Fruit fly (Drosophila melanogaster): Measurements from ENCODE around the gene CG7271.
A peak's percentile ranks its signal among the peaks of the same experiment; 100 is the strongest.

Gene CG7271

DNA sequence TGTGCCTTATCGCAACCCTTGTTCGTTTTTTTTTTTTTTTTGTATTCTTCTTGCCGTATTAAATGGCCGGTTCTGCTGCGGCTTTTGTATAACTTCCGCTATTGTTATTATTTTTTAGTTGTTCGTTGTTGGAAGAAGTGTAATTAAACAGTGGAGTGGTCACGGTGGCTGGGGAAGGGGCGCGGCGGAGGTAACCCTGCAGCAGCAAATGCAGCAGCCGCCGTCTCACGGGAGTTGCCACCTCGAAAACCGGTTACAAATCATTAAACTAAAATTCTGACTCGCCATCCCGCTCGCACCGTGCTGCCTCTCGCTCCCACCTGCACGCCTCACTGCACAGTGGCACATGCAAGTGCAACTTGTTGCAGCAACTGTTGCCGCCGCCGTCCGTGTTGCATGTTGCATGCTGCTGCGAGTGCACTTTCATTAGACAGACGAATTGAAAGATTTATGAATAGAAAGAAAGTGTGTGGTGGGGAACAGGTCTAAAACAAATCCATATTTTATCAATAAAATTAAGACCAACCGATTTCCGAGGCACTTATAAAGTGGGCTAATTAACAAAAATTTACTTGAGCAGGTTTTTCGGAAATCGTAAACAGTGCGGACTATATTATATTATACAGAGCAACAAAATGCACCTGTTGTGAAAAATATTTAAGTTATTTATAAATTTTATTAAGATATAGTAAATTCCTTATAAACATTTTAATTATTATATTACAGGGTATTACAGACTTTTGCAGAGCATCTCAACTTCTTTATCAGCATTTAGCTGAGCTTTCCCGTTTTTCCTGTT is 39.3 kb downstream of the CG7271 start (continued):
- TF ChIP-seq crol (GFP tag; IDR thresholded peaks at IDR 0.05) = peak; percentile 90
- peak; percentile 44 for TF ChIP-seq zen (tag; optimal IDR thresholded peaks at IDR 0.05)
- TF ChIP-seq D19A (tag; optimal IDR thresholded peaks at IDR 0.05) = peak; percentile 41
- TF ChIP-seq hbn (GFP tag; IDR thresholded peaks at IDR 0.05; ENCODE audit: partially characterized antibody) = 0 out of 2 replicates have a peak, but pooled peaks have one; percentile 14
- no peak for TF ChIP-seq nau (GFP tag; optimal IDR thresholded peaks at IDR 0.05)
- peak; percentile 50 for TF ChIP-seq CG15479 (GFP tag; optimal IDR thresholded peaks at IDR 0.05)
- TF ChIP-seq CG1647 (GFP tag; optimal IDR thresholded peaks at IDR 0.05) = no peak
- no peak for TF ChIP-seq CG12391 (tag; optimal IDR thresholded peaks at IDR 0.05)
- TF ChIP-seq CG3065 (GFP tag; optimal IDR thresholded peaks at IDR 0.05) = no peak
- no peak for TF ChIP-seq E2f2 (GFP tag; IDR thresholded peaks at IDR 0.05)
- no peak for TF ChIP-seq Blimp-1 (GFP tag; optimal IDR thresholded peaks at IDR 0.05)
- TF ChIP-seq slbo (GFP tag; IDR thresholded peaks at IDR 0.05) = peak; percentile 13; the same call in 1 of the 2 replicates
- TF ChIP-seq vvl (GFP tag; IDR thresholded peaks at IDR 0.05) = no peak
- TF ChIP-seq CG2199 (GFP tag; IDR thresholded peaks at IDR 0.05) = peak; percentile 86; the same call in 2 of the 3 replicates
- peak; percentile 64 for TF ChIP-seq sqz (GFP tag; optimal IDR thresholded peaks at IDR 0.05)
- TF ChIP-seq scrt (GFP tag; optimal IDR thresholded peaks at IDR 0.05) = peak; percentile 49
- TF ChIP-seq Dll (GFP tag; IDR thresholded peaks at IDR 0.05; ENCODE audit: partially characterized antibody) = 0 out of 4 replicates have a peak, but pooled peaks have one; percentile 27
- TF ChIP-seq gcm (GFP tag; optimal IDR thresholded peaks at IDR 0.05) = peak; percentile 7
- no peak for TF ChIP-seq bcd (GFP tag; optimal IDR thresholded peaks at IDR 0.05)
- no peak for TF ChIP-seq MTF-1 (GFP tag; optimal IDR thresholded peaks at IDR 0.05; ENCODE audit: borderline replicate concordance)
- no peak for TF ChIP-seq Med (GFP tag)
- no peak for TF ChIP-seq CG3726 (GFP tag; IDR thresholded peaks at IDR 0.05)
- 0 out of 3 replicates have a peak, but pooled peaks have one; percentile 5 for TF ChIP-seq dysf (GFP tag; IDR thresholded peaks at IDR 0.05)
- TF ChIP-seq CG6791 (GFP tag; IDR thresholded peaks at IDR 0.05; ENCODE audit: partially characterized antibody) = peak; percentile 12; the same call in 1 of the 3 replicates
- TF ChIP-seq cwo (GFP tag; optimal IDR thresholded peaks at IDR 0.05) = no peak
- TF ChIP-seq pan (optimal IDR thresholded peaks at IDR 0.05) = no peak
- no peak for TF ChIP-seq pan (GFP tag; optimal IDR thresholded peaks at IDR 0.05 in 1 of 2, IDR thresholded peaks at IDR 0.05 in 1 of 2)

DNA sequence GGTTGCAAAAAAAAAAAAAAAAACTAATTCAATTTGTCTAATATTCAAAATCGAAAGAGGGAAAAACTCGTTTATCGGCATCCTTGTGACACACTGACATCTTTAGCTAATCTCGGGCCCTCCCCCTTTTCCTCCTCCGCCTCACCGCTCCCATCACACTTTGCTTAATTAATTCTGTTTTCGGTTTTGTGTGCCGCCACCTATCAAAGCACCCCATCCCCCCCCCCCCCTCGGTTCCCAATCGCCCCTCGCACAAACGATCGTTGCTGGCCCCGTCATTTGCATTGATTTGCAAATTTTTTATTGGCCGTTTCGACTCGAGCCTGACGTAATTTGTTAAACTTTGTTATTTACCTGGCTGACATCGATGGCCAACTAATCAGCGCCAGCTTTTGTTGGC is 39.9 kb downstream of the CG7271 start:
- TF ChIP-seq abd-A (tag; optimal IDR thresholded peaks at IDR 0.05) (peak; percentile 9), rib (GFP tag; IDR thresholded peaks at IDR 0.05) (peak; percentile 65; the same call in 1 of the 2 replicates), Med (GFP tag) (peak; percentile 38), da (GFP tag; optimal IDR thresholded peaks at IDR 0.05) (no peak), knrl (GFP tag; IDR thresholded peaks at IDR 0.05; ENCODE audit: partially characterized antibody) (no peak), Hr39 (optimal IDR thresholded peaks at IDR 0.05) (peak; percentile 52), chinmo (GFP tag; IDR thresholded peaks at IDR 0.05; ENCODE audit: partially characterized antibody) (peak; percentile 66; the same call in 1 of the 4 replicates), vvl (GFP tag; IDR thresholded peaks at IDR 0.05) (peak; percentile 82), CG9817 (tag; optimal IDR thresholded peaks at IDR 0.05) (no peak), C15 (GFP tag; IDR thresholded peaks at IDR 0.05) (no peak), exex (tag; optimal IDR thresholded peaks at IDR 0.05) (peak; percentile 10), phol (tag; optimal IDR thresholded peaks at IDR 0.05) (no peak), crol (GFP tag; IDR thresholded peaks at IDR 0.05) (peak; percentile 79), CG17829 (tag; optimal IDR thresholded peaks at IDR 0.05) (no peak), CG8944 (GFP tag; optimal IDR thresholded peaks at IDR 0.05) (no peak), CG6175 (GFP tag; IDR thresholded peaks at IDR 0.05) (0 out of 3 replicates have a peak, but pooled peaks have one; percentile 39), CG12769 (tag; optimal IDR thresholded peaks at IDR 0.05) (peak; percentile 60)
